Worm (Caenorhabditis elegans): ENCODE results near the gene lst-4.

The lst-4 gene

DNA sequence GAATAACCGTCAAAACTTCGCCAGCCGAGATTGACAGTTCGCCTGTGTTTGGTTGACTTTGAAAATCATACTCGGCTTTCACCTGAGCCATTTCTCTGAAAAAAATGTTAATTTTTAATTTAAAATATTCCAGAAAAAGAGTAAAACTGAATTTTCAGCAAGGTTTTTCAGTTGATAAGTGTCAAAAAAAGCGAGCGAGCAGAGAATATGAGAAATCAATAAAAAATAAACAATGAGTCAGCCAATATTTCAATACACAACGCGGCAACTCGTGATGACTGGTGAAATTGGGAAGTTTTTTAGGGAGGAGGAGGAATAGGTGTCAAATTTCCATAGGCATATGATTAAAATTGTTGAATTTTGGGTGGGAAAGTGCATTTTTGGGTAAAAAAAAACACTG lies at the start of gene lst-4:
Gene lst-4, minus strand, starts transcription at position 101 of the 400 bp plus-strand sequence.
- TF ChIP-seq ceh-43 (GFP tag; optimal IDR thresholded peaks at IDR 0.05) (no peak), drap-1 (GFP tag; optimal IDR thresholded peaks at IDR 0.05) (no peak), nhr-2 (tag; optimal IDR thresholded peaks at IDR 0.05) (no peak), snpc-4 (tag; optimal IDR thresholded peaks at IDR 0.05) (no peak)

DNA sequence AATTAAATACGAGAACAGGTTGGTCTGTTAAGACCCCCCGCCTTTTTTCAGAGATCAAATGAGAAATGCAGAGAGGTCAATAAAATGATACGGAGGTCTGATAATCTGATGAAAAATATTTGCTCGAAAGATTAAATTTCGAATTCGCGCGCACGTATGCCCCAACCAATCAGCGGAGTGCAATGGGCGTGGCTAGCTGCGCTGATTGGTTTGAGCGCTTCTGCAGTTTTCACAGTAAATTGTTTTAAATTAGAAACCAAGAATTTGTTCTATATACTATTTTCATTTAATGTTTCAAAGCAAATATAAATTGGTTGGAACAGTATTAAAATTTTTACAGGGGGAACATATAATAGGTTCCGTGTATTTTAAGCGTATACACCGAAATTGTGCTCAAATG lies 49.7 kb upstream of the lst-4 start:
- TF ChIP-seq mep-1 (tag; optimal IDR thresholded peaks at IDR 0.05) (no peak), pha-4 (tag; optimal IDR thresholded peaks at IDR 0.05) (peak; percentile 47)

DNA sequence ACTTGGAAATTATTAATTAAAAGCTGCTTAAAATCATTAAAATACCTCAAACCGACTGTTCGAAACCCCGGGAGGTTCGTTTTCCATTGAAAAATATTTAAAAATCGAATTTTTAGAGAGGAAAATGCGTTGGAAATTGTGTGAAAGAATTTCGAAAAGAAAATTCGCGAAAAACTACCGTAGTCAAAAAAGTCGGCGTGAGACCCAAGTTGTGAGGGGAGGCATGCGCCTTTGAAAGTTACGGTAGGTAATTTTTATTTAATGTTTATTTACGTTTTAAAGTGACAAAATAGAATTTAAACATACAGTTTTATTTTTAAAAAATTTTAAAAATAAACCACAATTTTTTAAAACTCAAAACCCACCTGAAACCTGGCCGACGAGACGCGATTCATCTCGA lies 45.9 kb upstream of the lst-4 start:
- no peak for TF ChIP-seq nhr-12 (tag; optimal IDR thresholded peaks at IDR 0.05)
- TF ChIP-seq mep-1 (tag; optimal IDR thresholded peaks at IDR 0.05) = no peak

DNA sequence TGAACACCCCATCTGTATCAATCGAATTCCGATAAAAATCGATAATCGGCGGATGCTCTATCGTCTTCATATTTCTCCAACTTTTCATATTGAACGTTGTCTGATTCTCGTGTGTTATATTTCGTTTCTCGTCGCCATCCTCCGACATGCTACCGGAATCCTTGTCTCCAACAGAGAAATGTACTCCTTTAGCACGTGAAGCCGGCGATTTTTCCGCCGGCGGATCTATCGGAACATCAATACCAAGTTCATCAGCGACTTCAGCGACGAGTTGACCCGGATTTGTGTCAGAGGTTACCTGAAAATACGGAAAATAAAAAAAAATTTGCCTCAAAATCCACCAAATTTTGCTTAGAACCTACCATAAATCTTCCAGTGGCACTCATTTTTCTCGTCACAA lies 45.4 kb upstream of the lst-4 start:
- TF ChIP-seq sem-2 (GFP tag; optimal IDR thresholded peaks at IDR 0.05) (no peak), ham-2 (GFP tag; optimal IDR thresholded peaks at IDR 0.05) (no peak), flh-1 (GFP tag; optimal IDR thresholded peaks at IDR 0.05) (no peak), nhr-28 (tag; optimal IDR thresholded peaks at IDR 0.05) (no peak), nhr-2 (tag; optimal IDR thresholded peaks at IDR 0.05) (no peak), M03D4.4 (tag; optimal IDR thresholded peaks at IDR 0.05) (no peak)

DNA sequence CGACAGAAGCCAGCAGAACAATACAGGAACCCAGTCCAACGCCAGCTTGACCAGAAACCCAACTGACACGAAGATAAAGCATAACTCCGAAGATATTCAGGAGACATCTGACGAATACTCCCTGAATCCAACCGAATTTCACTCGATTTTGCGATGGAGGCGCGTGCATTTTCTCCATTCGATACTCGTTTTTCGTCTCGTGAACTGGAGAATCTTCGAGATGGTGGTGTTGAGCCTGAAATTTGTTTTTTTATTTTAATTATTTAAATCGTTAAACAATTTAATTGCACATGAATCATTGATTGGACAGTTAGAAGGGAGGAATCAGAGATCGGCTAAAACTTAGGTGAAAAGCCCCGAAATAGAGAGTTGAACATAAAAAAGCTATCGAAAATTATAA lies 44.7 kb upstream of the lst-4 start:
- TF ChIP-seq unc-120 (tag; optimal IDR thresholded peaks at IDR 0.05; ENCODE audit: poor library complexity, severe bottlenecking) (no peak), elt-1 (tag; optimal IDR thresholded peaks at IDR 0.05; ENCODE audit: borderline replicate concordance, insufficient read depth) (no peak), ceh-39 (tag; optimal IDR thresholded peaks at IDR 0.05) (no peak), mep-1 (tag; optimal IDR thresholded peaks at IDR 0.05) (no peak), sptf-1 (tag; optimal IDR thresholded peaks at IDR 0.05) (no peak), zip-8 (tag; optimal IDR thresholded peaks at IDR 0.05) (no peak), lin-32 (GFP tag; optimal IDR thresholded peaks at IDR 0.05) (no peak), ztf-11 (tag; optimal IDR thresholded peaks at IDR 0.05) (no peak), drap-1 (GFP tag; optimal IDR thresholded peaks at IDR 0.05) (no peak), nhr-2 (tag; optimal IDR thresholded peaks at IDR 0.05) (no peak), blmp-1 (tag; optimal IDR thresholded peaks at IDR 0.05) (no peak), mls-2 (tag; optimal IDR thresholded peaks at IDR 0.05) (no peak), lin-13 (tag; optimal IDR thresholded peaks at IDR 0.05) (no peak), nhr-12 (tag; optimal IDR thresholded peaks at IDR 0.05) (no peak), sem-2 (GFP tag; optimal IDR thresholded peaks at IDR 0.05) (no peak), nhr-28 (tag; optimal IDR thresholded peaks at IDR 0.05) (no peak), elt-3 (tag; optimal IDR thresholded peaks at IDR 0.05) (no peak), nhr-237 (tag; optimal IDR thresholded peaks at IDR 0.05) (no peak), M03D4.4 (tag; optimal IDR thresholded peaks at IDR 0.05) (no peak), ces-1 (GFP tag; optimal IDR thresholded peaks at IDR 0.05) (no peak)

DNA sequence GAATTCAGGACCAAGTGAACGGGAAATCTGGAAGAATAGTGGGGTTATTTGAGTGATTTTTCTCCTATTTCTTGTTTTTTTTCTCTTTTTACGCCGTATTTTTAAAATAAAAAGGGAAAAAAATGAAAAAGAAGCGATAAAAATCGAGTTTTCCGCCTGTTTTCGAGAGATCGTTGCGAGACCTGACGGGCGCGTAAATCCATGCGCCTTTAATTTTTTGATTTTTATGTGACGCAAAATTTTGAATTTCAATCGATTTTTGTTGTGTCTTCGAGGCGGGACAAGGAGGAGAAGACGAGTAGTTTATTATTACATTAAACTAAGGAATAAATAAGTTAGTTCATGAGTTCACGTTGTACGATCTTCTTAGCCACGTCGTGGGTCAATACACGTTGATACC lies 44.0 kb upstream of the lst-4 start:
- TF ChIP-seq elt-1 (tag; optimal IDR thresholded peaks at IDR 0.05; ENCODE audit: borderline replicate concordance, insufficient read depth) = no peak
- TF ChIP-seq mab-5 (tag; optimal IDR thresholded peaks at IDR 0.05) = no peak
- no peak for TF ChIP-seq lsy-2 (tag; optimal IDR thresholded peaks at IDR 0.05)
- no peak for TF ChIP-seq bed-3 (GFP tag; optimal IDR thresholded peaks at IDR 0.05)
- no peak for TF ChIP-seq ces-1 (GFP tag; optimal IDR thresholded peaks at IDR 0.05)
- TF ChIP-seq nhr-12 (tag; optimal IDR thresholded peaks at IDR 0.05) = no peak
- no peak for TF ChIP-seq cnd-1 (tag; optimal IDR thresholded peaks at IDR 0.05)
- no peak for TF ChIP-seq mls-2 (tag; optimal IDR thresholded peaks at IDR 0.05)
- TF ChIP-seq unc-39 (tag; optimal IDR thresholded peaks at IDR 0.05) = no peak
- no peak for TF ChIP-seq pha-4 (tag; optimal IDR thresholded peaks at IDR 0.05)
- TF ChIP-seq unc-62 (GFP tag; optimal IDR thresholded peaks at IDR 0.05) = no peak
- no peak for TF ChIP-seq mep-1 (tag; optimal IDR thresholded peaks at IDR 0.05)
- no peak for TF ChIP-seq nhr-76 (tag; optimal IDR thresholded peaks at IDR 0.05)
- TF ChIP-seq tbx-8 (GFP tag; optimal IDR thresholded peaks at IDR 0.05) = no peak
- no peak for TF ChIP-seq nhr-2 (tag; optimal IDR thresholded peaks at IDR 0.05)
- TF ChIP-seq unc-120 (tag; optimal IDR thresholded peaks at IDR 0.05; ENCODE audit: poor library complexity, severe bottlenecking) = no peak
- TF ChIP-seq sem-2 (GFP tag; optimal IDR thresholded peaks at IDR 0.05) = no peak
- no peak for TF ChIP-seq lin-32 (GFP tag; optimal IDR thresholded peaks at IDR 0.05)
